Fruit fly (Drosophila melanogaster) whole organism: ENCODE data around the gene Pax.

Source experiments
- CG8478 ChIP-seq: fragments of >200 bp; optimal IDR thresholded peaks from 2 replicates; lab custom pipeline; 2018; ENCODE audit warnings: inconsistent platforms
- Dll ChIP-seq: fragments of >200 bp; optimal IDR thresholded peaks from 2 replicates; lab custom pipeline; 2017
- psq ChIP-seq: fragments of >200 bp; optimal IDR thresholded peaks from 2 replicates; lab custom pipeline; 2017

dm6 chr2L:19455723-19456122 lies 29.3 kb upstream of the Pax start:
- no peak for TF ChIP-seq Dll (lab: Kevin White, UChicago)
- TF ChIP-seq CG8478 (lab: Kevin White, UChicago), result no peak
- no peak for TF ChIP-seq psq
